Fruit fly (Drosophila melanogaster): ENCODE measurements around the gene m-cup.

- no peak for TF ChIP-seq CG32121 (GFP tag; IDR thresholded peaks at IDR 0.05)
- peak; percentile 39 for TF ChIP-seq Pif1A (GFP tag; optimal IDR thresholded peaks at IDR 0.05)
- TF ChIP-seq Ets98B (GFP tag; IDR thresholded peaks at IDR 0.05): no peak
- no peak for TF ChIP-seq Snoo (tag; optimal IDR thresholded peaks at IDR 0.05)
- no peak for TF ChIP-seq fd96Ca (GFP tag; IDR thresholded peaks at IDR 0.05)
- TF ChIP-seq CG4496 (GFP tag; IDR thresholded peaks at IDR 0.05): no peak
- TF ChIP-seq CG8159 (tag; optimal IDR thresholded peaks at IDR 0.05): no peak
- TF ChIP-seq Pif1B (GFP tag; optimal IDR thresholded peaks at IDR 0.05): peak; percentile 43
- no peak for TF ChIP-seq D1 (tag; optimal IDR thresholded peaks at IDR 0.05)
- TF ChIP-seq CG17806 (tag; optimal IDR thresholded peaks at IDR 0.05): peak; percentile 47
- TF ChIP-seq EcR (GFP tag; optimal IDR thresholded peaks at IDR 0.05): no peak
- peak; percentile 42 for TF ChIP-seq CG14655 (GFP tag; optimal IDR thresholded peaks at IDR 0.05)
- TF ChIP-seq CG13204 (GFP tag; optimal IDR thresholded peaks at IDR 0.05): no peak
- TF ChIP-seq gl (tag; optimal IDR thresholded peaks at IDR 0.05): no peak
Observed at dm6 chr3R:17192009-17192408, 42.8 kb upstream of the m-cup start.
